Fruit fly (Drosophila melanogaster) whole organism, wandering third instar larva: ENCODE results near the gene CG7227.

Experiments used
- Abd-B ChIP-seq: fragments of >200 bp; optimal IDR thresholded peaks from 2 replicates; lab custom pipeline; 2017; ENCODE audit warnings: missing biosample characterization, missing genetic modification characterization
- CG32264 ChIP-seq: fragments of 200-800 bp; sonication (Bioruptor generic); optimal IDR thresholded peaks from 2 replicates; lab custom pipeline; 2016; ENCODE audit warnings: missing biosample characterization, missing genetic modification characterization
- CG9705 ChIP-seq: fragments of 200-800 bp; sonication (Bioruptor generic); optimal IDR thresholded peaks from 2 replicates; lab custom pipeline; 2018; ENCODE audit warnings: missing biosample characterization, mild to moderate bottlenecking, missing genetic modification characterization
- CrebA ChIP-seq: fragments of 200-800 bp; sonication (Bioruptor generic); optimal IDR thresholded peaks from 2 replicates; lab custom pipeline; 2016; ENCODE audit warnings: missing biosample characterization, mild to moderate bottlenecking, missing genetic modification characterization, borderline replicate concordance
- Dif ChIP-seq: fragments of 200-275, 200-300 bp; sonication (Bioruptor generic); optimal IDR thresholded peaks from 2 replicates; lab custom pipeline; 2018; ENCODE audit warnings: missing biosample characterization, missing genetic modification characterization; ENCODE audit not compliant: partially characterized antibody
- GATAd ChIP-seq: sonication (Bioruptor generic); optimal IDR thresholded peaks from 2 replicates; lab custom pipeline; 2016; ENCODE audit warnings: missing biosample characterization, missing genetic modification characterization
- HLH106 ChIP-seq: fragments of 200-800 bp; optimal IDR thresholded peaks from 3 replicates; lab custom pipeline; 2019; ENCODE audit warnings: missing biosample characterization, mild to moderate bottlenecking, missing genetic modification characterization, moderate library complexity
- Hnf4 ChIP-seq: fragments of 200-800 bp; sonication (Bioruptor generic); optimal IDR thresholded peaks from 2 replicates; lab custom pipeline; 2016; ENCODE audit warnings: missing biosample characterization, mild to moderate bottlenecking, missing genetic modification characterization
- Hr78 ChIP-seq: fragments of >200 bp; optimal IDR thresholded peaks from 2 replicates; lab custom pipeline; 2017; ENCODE audit warnings: missing biosample characterization, missing genetic modification characterization
- Hr83 ChIP-seq: fragments of 200-300 bp; sonication (Bioruptor generic); optimal IDR thresholded peaks from 2 replicates; lab custom pipeline; 2016; ENCODE audit warnings: missing biosample characterization, mild to moderate bottlenecking, missing genetic modification characterization, moderate library complexity; ENCODE audit not compliant: poor library complexity, severe bottlenecking
- Jra ChIP-seq: sonication (Bioruptor generic); optimal IDR thresholded peaks from 2 replicates; lab custom pipeline; 2016; ENCODE audit warnings: missing biosample characterization, missing genetic modification characterization
- Mio ChIP-seq: sonication (Bioruptor generic); optimal IDR thresholded peaks from 2 replicates; lab custom pipeline; 2016; ENCODE audit warnings: missing biosample characterization, missing genetic modification characterization
- N ChIP-seq: fragments of >200 bp; optimal IDR thresholded peaks from 2 replicates; lab custom pipeline; 2018; ENCODE audit warnings: missing biosample characterization, missing external identifiers, missing genetic modification characterization
- OdsH ChIP-seq: fragments of 200-800 bp; sonication (Bioruptor generic); optimal IDR thresholded peaks from 2 replicates; lab custom pipeline; 2016; ENCODE audit warnings: missing biosample characterization, mild to moderate bottlenecking, missing genetic modification characterization
- Sp1 ChIP-seq: fragments of 200-800 bp; sonication (Bioruptor generic); optimal IDR thresholded peaks from 3 replicates; lab custom pipeline; 2019; ENCODE audit warnings: missing biosample characterization, mild to moderate bottlenecking, missing genetic modification characterization, moderate library complexity
- Vsx2 ChIP-seq: fragments of 200-300, 225-300 bp; sonication (Bioruptor generic); optimal IDR thresholded peaks from 2 replicates; lab custom pipeline; 2018; ENCODE audit warnings: missing biosample characterization, missing genetic modification characterization; ENCODE audit not compliant: partially characterized antibody
- br ChIP-seq: fragments of 200-800 bp; sonication (Bioruptor generic); optimal IDR thresholded peaks from 2 replicates; lab custom pipeline; 2016; ENCODE audit warnings: missing biosample characterization, missing genetic modification characterization
- brk ChIP-seq: fragments of 200-800 bp; sonication (Bioruptor generic); optimal IDR thresholded peaks from 2 replicates; lab custom pipeline; 2016; ENCODE audit warnings: missing biosample characterization, mild to moderate bottlenecking, missing genetic modification characterization
- dl ChIP-seq, 2 experiments: fragments of 175-275, 200-275 bp in 1 of 2; fragments of 200-275 bp in 1 of 2; sonication (Bioruptor generic); optimal IDR thresholded peaks; lab custom pipeline; 2018; ENCODE audit warnings: mild to moderate bottlenecking in 2 of 2, missing biosample characterization in 2 of 2, missing genetic modification characterization in 2 of 2, moderate library complexity in 2 of 2; ENCODE audit not compliant: partially characterized antibody in 2 of 2, insufficient read depth in 1 of 2
- dsf ChIP-seq: sonication (Bioruptor generic); optimal IDR thresholded peaks from 2 replicates; lab custom pipeline; 2016; ENCODE audit warnings: missing biosample characterization, missing genetic modification characterization, borderline replicate concordance
- ey ChIP-seq: fragments of 200-800 bp; sonication (Bioruptor generic); optimal IDR thresholded peaks from 2 replicates; lab custom pipeline; 2016; ENCODE audit warnings: missing biosample characterization, missing genetic modification characterization
- foxo ChIP-seq, 2 experiments: fragments of 200-800 bp; sonication (Bioruptor generic); optimal IDR thresholded peaks; 2 replicates in 1 of 2; 3 replicates in 1 of 2; lab custom pipeline; 2016 to 2017; ENCODE audit warnings: missing biosample characterization in 2 of 2, missing genetic modification characterization in 2 of 2
- fru ChIP-seq: fragments of 200-800 bp; sonication (Bioruptor generic); optimal IDR thresholded peaks from 3 replicates; lab custom pipeline; 2016; ENCODE audit warnings: missing biosample characterization, mild to moderate bottlenecking, missing genetic modification characterization
- h ChIP-seq: fragments of 200-800 bp; sonication (Bioruptor generic); optimal IDR thresholded peaks from 3 replicates; lab custom pipeline; 2016; ENCODE audit warnings: missing biosample characterization, mild to moderate bottlenecking, missing genetic modification characterization
- jim ChIP-seq: fragments of 175-275, 200-325 bp; sonication (Bioruptor generic); optimal IDR thresholded peaks from 2 replicates; lab custom pipeline; 2016; ENCODE audit warnings: missing biosample characterization, mild to moderate bottlenecking, missing genetic modification characterization
- lola ChIP-seq: fragments of >200 bp; optimal IDR thresholded peaks from 2 replicates; lab custom pipeline; 2017; ENCODE audit warnings: missing biosample characterization, missing genetic modification characterization
- pan ChIP-seq: fragments of >200 bp; optimal IDR thresholded peaks from 2 replicates; lab custom pipeline; 2017
- psq ChIP-seq: fragments of 200-800 bp; sonication (Bioruptor generic); optimal IDR thresholded peaks from 3 replicates; lab custom pipeline; 2017; ENCODE audit warnings: missing biosample characterization, mild to moderate bottlenecking, missing genetic modification characterization, moderate library complexity
- rgr ChIP-seq: fragments of 200-800 bp; sonication (Bioruptor generic); optimal IDR thresholded peaks from 3 replicates; lab custom pipeline; 2016; ENCODE audit warnings: missing biosample characterization, mild to moderate bottlenecking, missing genetic modification characterization
- sage ChIP-seq: fragments of 200-800 bp; sonication (Bioruptor generic); optimal IDR thresholded peaks from 2 replicates; lab custom pipeline; 2016; ENCODE audit warnings: missing biosample characterization, mild to moderate bottlenecking, missing genetic modification characterization
- sv ChIP-seq: fragments of 200-800 bp; sonication (Bioruptor generic); optimal IDR thresholded peaks from 3 replicates; lab custom pipeline; 2016; ENCODE audit warnings: missing biosample characterization, missing genetic modification characterization
- tai ChIP-seq: sonication (Bioruptor generic); optimal IDR thresholded peaks from 2 replicates; lab custom pipeline; 2016; ENCODE audit warnings: missing biosample characterization, missing genetic modification characterization
- usp ChIP-seq: fragments of >200 bp; optimal IDR thresholded peaks from 2 replicates; lab custom pipeline; 2017; ENCODE audit warnings: missing biosample characterization, missing genetic modification characterization
- woc ChIP-seq: sonication (Bioruptor generic); optimal IDR thresholded peaks from 2 replicates; lab custom pipeline; 2016; ENCODE audit warnings: missing biosample characterization, mild to moderate bottlenecking, missing genetic modification characterization

The CG7227 gene

dm6 chr2L:7991391-7991876 lies 6.5 kb downstream of the CG7227 start:
- peak; percentile 4 for TF ChIP-seq HLH106 (tag; lab: Kevin White, UChicago)
- peak; percentile 26 to 69 for TF ChIP-seq dl (GFP tag; optimal IDR thresholded peaks at IDR 0.05; lab: Kevin White, UChicago; ENCODE audit: insufficient read depth in 1 of 2, partially characterized antibody in 2 of 2)
- no peak for TF ChIP-seq sage
- TF ChIP-seq Hr83 (GFP tag; lab: Kevin White, UChicago): peak; percentile 51
- TF ChIP-seq GATAd (GFP tag; lab: Kevin White, UChicago): no peak
- peak; percentile 46 for TF ChIP-seq Dif (GFP tag; lab: Kevin White, UChicago)

- no peak for TF ChIP-seq GATAd (GFP tag; lab: Kevin White, UChicago)
- no peak for TF ChIP-seq fru (GFP tag; lab: Kevin White, UChicago)
- TF ChIP-seq Mio (GFP tag; lab: Kevin White, UChicago): no peak
- TF ChIP-seq Hr78 (GFP tag; lab: Kevin White, UChicago): no peak
- TF ChIP-seq jim (GFP tag; lab: Kevin White, UChicago): no peak
- TF ChIP-seq Abd-B (GFP tag; lab: Kevin White, UChicago): no peak
- no peak for TF ChIP-seq usp (GFP tag; lab: Kevin White, UChicago)
- no peak for TF ChIP-seq tai (GFP tag; lab: Kevin White, UChicago)
- TF ChIP-seq dl (GFP tag; optimal IDR thresholded peaks at IDR 0.05; lab: Kevin White, UChicago; ENCODE audit: insufficient read depth in 1 of 2, partially characterized antibody in 2 of 2): no peak
- TF ChIP-seq Vsx2 (GFP tag; lab: Kevin White, UChicago): no peak
- TF ChIP-seq Jra (GFP tag; lab: Kevin White, UChicago): no peak
- TF ChIP-seq br (GFP tag; lab: Kevin White, UChicago): no peak
- no peak for TF ChIP-seq dsf (GFP tag; lab: Kevin White, UChicago)
- no peak for TF ChIP-seq ey (GFP tag; lab: Kevin White, UChicago)
- TF ChIP-seq N (GFP tag; lab: Kevin White, UChicago): no peak
- TF ChIP-seq OdsH: no peak
- TF ChIP-seq CG32264 (GFP tag; lab: Kevin White, UChicago): no peak
- TF ChIP-seq rgr: no peak
- no peak for TF ChIP-seq Hr83 (GFP tag; lab: Kevin White, UChicago)
Measured at dm6 chr2L:7990720-7991119, 7.2 kb downstream of the CG7227 start.

dm6 chr2L:7989868-7990267 lies 8.1 kb downstream of the CG7227 start:
- TF ChIP-seq Sp1 (GFP tag; lab: Kevin White, UChicago) (no peak), Hr78 (GFP tag; lab: Kevin White, UChicago) (no peak), N (GFP tag; lab: Kevin White, UChicago) (no peak), CG32264 (GFP tag; lab: Kevin White, UChicago) (no peak), h (GFP tag; lab: Kevin White, UChicago) (no peak), usp (GFP tag; lab: Kevin White, UChicago) (no peak), CrebA (no peak)
- TF ChIP-seq, all 38 proteins: peak for 0

- no peak for TF ChIP-seq Hr83 (GFP tag; lab: Kevin White, UChicago)
Measured at dm6 chr2L:7986210-7986609, 11.7 kb downstream of the CG7227 start.

- no peak for TF ChIP-seq sv (GFP tag; lab: Kevin White, UChicago)
- TF ChIP-seq Hr78 (GFP tag; lab: Kevin White, UChicago): no peak
- TF ChIP-seq h (GFP tag; lab: Kevin White, UChicago): peak; percentile 55
- peak; percentile 54 for TF ChIP-seq woc (GFP tag; lab: Kevin White, UChicago)
- TF ChIP-seq psq (GFP tag; lab: Kevin White, UChicago): no peak
- TF ChIP-seq brk (GFP tag; lab: Kevin White, UChicago): peak; percentile 1
- no peak for TF ChIP-seq dsf (GFP tag; lab: Kevin White, UChicago)
- no peak for TF ChIP-seq br (GFP tag; lab: Kevin White, UChicago)
- no peak for TF ChIP-seq Sp1 (GFP tag; lab: Kevin White, UChicago)
- no peak for TF ChIP-seq Jra (GFP tag; lab: Kevin White, UChicago)
- TF ChIP-seq rgr: peak; percentile 49
- no peak for TF ChIP-seq sage
- no peak for TF ChIP-seq CG9705
- no peak for TF ChIP-seq Dif (GFP tag; lab: Kevin White, UChicago)
- TF ChIP-seq dl (GFP tag; optimal IDR thresholded peaks at IDR 0.05; lab: Kevin White, UChicago; ENCODE audit: insufficient read depth in 1 of 2, partially characterized antibody in 2 of 2): no peak
- no peak for TF ChIP-seq usp (GFP tag; lab: Kevin White, UChicago)
- no peak for TF ChIP-seq Mio (GFP tag; lab: Kevin White, UChicago)
- TF ChIP-seq N (GFP tag; lab: Kevin White, UChicago): no peak
- no peak for TF ChIP-seq HLH106 (tag; lab: Kevin White, UChicago)
- peak; percentile 2 for TF ChIP-seq OdsH
- no peak for TF ChIP-seq lola (GFP tag; lab: Kevin White, UChicago)
- TF ChIP-seq Hr83 (GFP tag; lab: Kevin White, UChicago): no peak
- TF ChIP-seq Abd-B (GFP tag; lab: Kevin White, UChicago): no peak
- no peak for TF ChIP-seq pan (lab: Kevin White, UChicago)
- TF ChIP-seq CG32264 (GFP tag; lab: Kevin White, UChicago): no peak
- no peak for TF ChIP-seq tai (GFP tag; lab: Kevin White, UChicago)
- TF ChIP-seq ey (GFP tag; lab: Kevin White, UChicago): peak; percentile 9
- peak in 1 of 2 experiments; percentile 46 for TF ChIP-seq foxo (GFP tag; optimal IDR thresholded peaks at IDR 0.05; lab: Kevin White, UChicago)
- no peak for TF ChIP-seq CrebA
- no peak for TF ChIP-seq jim (GFP tag; lab: Kevin White, UChicago)
- peak; percentile 49 for TF ChIP-seq fru (GFP tag; lab: Kevin White, UChicago)
- no peak for TF ChIP-seq GATAd (GFP tag; lab: Kevin White, UChicago)
- TF ChIP-seq Hnf4 (GFP tag; lab: Kevin White, UChicago): no peak
Measured at dm6 chr2L:7984889-7985514, 12.9 kb downstream of the CG7227 start.
